Worm (Caenorhabditis elegans): ENCODE measurements around the gene cest-30.
A peak's percentile ranks its signal among the peaks of the same experiment; 100 is the strongest.

The cest-30 gene

DNA sequence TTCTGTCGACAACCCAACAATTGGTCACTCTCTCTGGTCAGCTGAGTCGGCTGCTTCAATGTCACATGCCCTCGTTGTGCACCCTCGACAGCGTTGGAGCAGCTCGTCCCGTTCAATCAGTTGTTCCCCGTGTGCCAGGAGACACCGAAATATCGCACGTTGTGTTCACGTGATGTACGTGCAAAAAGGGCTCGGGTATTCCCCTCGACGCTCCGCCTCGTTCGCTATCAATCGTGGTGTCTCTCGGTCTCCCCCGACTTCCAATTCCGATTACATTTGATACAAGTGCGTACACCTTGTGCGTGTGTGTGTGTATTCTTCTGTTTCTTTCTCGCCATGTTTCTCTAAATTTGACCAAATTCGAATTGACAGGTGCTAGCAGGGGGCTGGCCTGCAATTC lies 8.6 kb upstream of the cest-30 start (continued):
- no peak for TF ChIP-seq egl-18 (GFP tag; IDR thresholded peaks at IDR 0.05)
- no peak for TF ChIP-seq ceh-79 (tag; optimal IDR thresholded peaks at IDR 0.05)
- no peak for TF ChIP-seq pbrm-1 (GFP tag; IDR thresholded peaks at IDR 0.05)
- peak; percentile 39 for TF ChIP-seq tbp1 (GFP tag; optimal IDR thresholded peaks at IDR 0.05)
- peak; percentile 74 for TF ChIP-seq dox-1 (GFP tag; IDR thresholded peaks at IDR 0.05)
- TF ChIP-seq nhr-90 (tag; optimal IDR thresholded peaks at IDR 0.05), result peak; percentile 46
- no peak for TF ChIP-seq F57A8.1 (GFP tag; optimal IDR thresholded peaks at IDR 0.05)
- TF ChIP-seq F49E8.2 (tag; optimal IDR thresholded peaks at IDR 0.05; ENCODE audit: insufficient read depth), result no peak
- TF ChIP-seq ets-4 (GFP tag; optimal IDR thresholded peaks at IDR 0.05), result peak; percentile 62
- TF ChIP-seq egrh-3 (GFP tag; IDR thresholded peaks at IDR 0.05), result no peak
- TF ChIP-seq F23B12.7 (tag; optimal IDR thresholded peaks at IDR 0.05; ENCODE audit: insufficient read depth), result no peak
- no peak for TF ChIP-seq F33H1.4 (GFP tag; IDR thresholded peaks at IDR 0.05)
- TF ChIP-seq pha-4 (tag; optimal IDR thresholded peaks at IDR 0.05), result no peak
- TF ChIP-seq lin-26 (GFP tag; IDR thresholded peaks at IDR 0.05), result peak; percentile 71
- no peak for TF ChIP-seq D2030.7 (GFP tag; IDR thresholded peaks at IDR 0.05)
- no peak for TF ChIP-seq nhr-120 (GFP tag; IDR thresholded peaks at IDR 0.05)
- TF ChIP-seq cebp-2 (GFP tag; IDR thresholded peaks at IDR 0.05), result no peak
- TF ChIP-seq T07F8.4 (tag; optimal IDR thresholded peaks at IDR 0.05), result no peak
- no peak for TF ChIP-seq lsl-1 (GFP tag; optimal IDR thresholded peaks at IDR 0.05)
- no peak for TF ChIP-seq ama-1 (optimal IDR thresholded peaks at IDR 0.05)
- TF ChIP-seq ama-1 (GFP tag; optimal IDR thresholded peaks at IDR 0.05), result no peak
- TF ChIP-seq ztf-18 (tag; optimal IDR thresholded peaks at IDR 0.05), result peak; percentile 38
- no peak for TF ChIP-seq cebp-1 (GFP tag; IDR thresholded peaks at IDR 0.05)
- TF ChIP-seq cebp-1 (tag; optimal IDR thresholded peaks at IDR 0.05), result peak; percentile 81
- no peak for TF ChIP-seq lin-35 (GFP tag; optimal IDR thresholded peaks at IDR 0.05)
- TF ChIP-seq aptf-3 (GFP tag; IDR thresholded peaks at IDR 0.05), result no peak
- TF ChIP-seq nhr-179 (tag; optimal IDR thresholded peaks at IDR 0.05), result no peak
- peak; percentile 41 for TF ChIP-seq lin-54 (GFP tag; optimal IDR thresholded peaks at IDR 0.05)
- no peak for TF ChIP-seq xnd-1 (tag; optimal IDR thresholded peaks at IDR 0.05)
- peak in 1 of 2 experiments; percentile 18 for TF ChIP-seq let-607 (tag; optimal IDR thresholded peaks at IDR 0.05)
- no peak for TF ChIP-seq B0035.1 (tag; optimal IDR thresholded peaks at IDR 0.05)
- no peak for TF ChIP-seq madf-6 (GFP tag; IDR thresholded peaks at IDR 0.05)
- no peak for TF ChIP-seq ztf-3 (GFP tag; optimal IDR thresholded peaks at IDR 0.05)
- TF ChIP-seq rpc-1 (optimal IDR thresholded peaks at IDR 0.05), result no peak
- TF ChIP-seq rpc-1 (tag; optimal IDR thresholded peaks at IDR 0.05), result no peak
- TF ChIP-seq Y53G8AR.9 (GFP tag; conservative IDR thresholded peaks at IDR 0.05), result peak; percentile 50; the same call in 1 of the 2 replicates
- no peak for TF ChIP-seq ccch-3 (GFP tag; optimal IDR thresholded peaks at IDR 0.05)
- TF ChIP-seq lsy-27 (tag; optimal IDR thresholded peaks at IDR 0.05; ENCODE audit: borderline replicate concordance, insufficient read depth), result no peak
- no peak for TF ChIP-seq mes-4 (tag; optimal IDR thresholded peaks at IDR 0.05)
- TF ChIP-seq nhr-80 (tag; optimal IDR thresholded peaks at IDR 0.05), result peak; percentile 87
- no peak for TF ChIP-seq nhr-27 (tag; optimal IDR thresholded peaks at IDR 0.05)
- TF ChIP-seq F55B11.4 (tag; optimal IDR thresholded peaks at IDR 0.05; ENCODE audit: borderline replicate concordance, insufficient read depth), result no peak
- TF ChIP-seq die-1 (tag; optimal IDR thresholded peaks at IDR 0.05), result no peak
- no peak for TF ChIP-seq hsf-1 (GFP tag; IDR thresholded peaks at IDR 0.05)
- peak; percentile 41 for TF ChIP-seq gei-17 (GFP tag; optimal IDR thresholded peaks at IDR 0.05)
- TF ChIP-seq Y67H2A.10 (GFP tag; conservative IDR thresholded peaks at IDR 0.05), result no peak
- TF ChIP-seq F57C9.4 (tag; optimal IDR thresholded peaks at IDR 0.05), result no peak
- TF ChIP-seq zim-3 (tag; optimal IDR thresholded peaks at IDR 0.05), result no peak
- no peak for TF ChIP-seq madf-3 (GFP tag; IDR thresholded peaks at IDR 0.05)
- TF ChIP-seq rcor-1 (GFP tag; IDR thresholded peaks at IDR 0.05), result no peak

Measured in whole organism, young adult.